Worm (Caenorhabditis elegans): ENCODE data around the gene C24H12.8.

Gene C24H12.8

ce11 chrII:410832-411231 lies 12.2 kb downstream of the C24H12.8 start, which contains the start of the genes dnsn-1 and C24H12.4 (continued):
- no peak for TF ChIP-seq somi-1 (GFP tag; optimal IDR thresholded peaks at IDR 0.05)
- TF ChIP-seq F57C9.4 (tag; optimal IDR thresholded peaks at IDR 0.05) = no peak
- TF ChIP-seq atf-7 (tag; optimal IDR thresholded peaks at IDR 0.05) = peak; percentile 20
- TF ChIP-seq lin-26 (GFP tag; IDR thresholded peaks at IDR 0.05) = no peak
- TF ChIP-seq madf-6 (GFP tag; IDR thresholded peaks at IDR 0.05) = peak; percentile 83
- peak; percentile 63 for TF ChIP-seq repo-1 (tag; optimal IDR thresholded peaks at IDR 0.05)
- peak; percentile 58; the same call in 1 of the 2 replicates for TF ChIP-seq hmg-20 (GFP tag; IDR thresholded peaks at IDR 0.05)
- no peak for TF ChIP-seq cebp-2 (GFP tag; IDR thresholded peaks at IDR 0.05)
- TF ChIP-seq hlh-12 (tag; optimal IDR thresholded peaks at IDR 0.05) = no peak
- no peak for TF ChIP-seq fkh-3 (tag; optimal IDR thresholded peaks at IDR 0.05)
- TF ChIP-seq hrde-1 (tag; optimal IDR thresholded peaks at IDR 0.05; ENCODE audit: borderline replicate concordance) = no peak
- no peak for TF ChIP-seq F55B11.4 (tag; optimal IDR thresholded peaks at IDR 0.05; ENCODE audit: borderline replicate concordance, insufficient read depth)
- peak; percentile 34 for TF ChIP-seq nhr-80 (tag; optimal IDR thresholded peaks at IDR 0.05)
- TF ChIP-seq efl-1 (GFP tag; optimal IDR thresholded peaks at IDR 0.05) = peak; percentile 84
- TF ChIP-seq K11D2.4 (GFP tag; IDR thresholded peaks at IDR 0.05) = peak; percentile 81
- TF ChIP-seq nfya-1 (tag; optimal IDR thresholded peaks at IDR 0.05; ENCODE audit: borderline replicate concordance, insufficient read depth) = no peak
- peak; percentile 91 for TF ChIP-seq Y53G8AR.9 (GFP tag; conservative IDR thresholded peaks at IDR 0.05)
- TF ChIP-seq F33H1.4 (GFP tag; IDR thresholded peaks at IDR 0.05) = peak; percentile 68
- TF ChIP-seq egrh-3 (GFP tag; IDR thresholded peaks at IDR 0.05) = no peak
- TF ChIP-seq ceh-100 (GFP tag; IDR thresholded peaks at IDR 0.05) = peak; percentile 67
- peak; percentile 92 for TF ChIP-seq lin-40 (tag; optimal IDR thresholded peaks at IDR 0.05)
- TF ChIP-seq lir-1 (GFP tag; conservative IDR thresholded peaks at IDR 0.05) = peak; percentile 76; the same call in 1 of the 2 replicates
- peak; percentile 30 for TF ChIP-seq K12H6.12 (tag; optimal IDR thresholded peaks at IDR 0.05)
- TF ChIP-seq zfh-2 (GFP tag; conservative IDR thresholded peaks at IDR 0.05) = 0 out of 2 replicates have a peak, but pooled peaks have one; percentile 28
- no peak for TF ChIP-seq B0261.1 (tag; optimal IDR thresholded peaks at IDR 0.05)
- no peak for TF ChIP-seq Y79H2A.3 (GFP tag; conservative IDR thresholded peaks at IDR 0.05)
- TF ChIP-seq hmg-1.2 (GFP tag; IDR thresholded peaks at IDR 0.05) = peak; percentile 51; the same call in 1 of the 2 replicates
- TF ChIP-seq rcor-1 (GFP tag; IDR thresholded peaks at IDR 0.05) = peak; percentile 89
- peak; percentile 67 for TF ChIP-seq snpc-4 (GFP tag; optimal IDR thresholded peaks at IDR 0.05)
- TF ChIP-seq snpc-4 (tag; optimal IDR thresholded peaks at IDR 0.05) = peak; percentile 58 to 83 (median 69)
- peak; percentile 31 for TF ChIP-seq athp-1 (tag; optimal IDR thresholded peaks at IDR 0.05)
- no peak for TF ChIP-seq ceh-58 (GFP tag; IDR thresholded peaks at IDR 0.05)
- no peak for TF ChIP-seq rec-8 (tag; optimal IDR thresholded peaks at IDR 0.05)
- TF ChIP-seq nhr-179 (tag; optimal IDR thresholded peaks at IDR 0.05) = no peak
- TF ChIP-seq aptf-2 (GFP tag; conservative IDR thresholded peaks at IDR 0.05) = no peak
- TF ChIP-seq madf-8 (GFP tag; conservative IDR thresholded peaks at IDR 0.05) = 0 out of 2 replicates have a peak, but pooled peaks have one; percentile 10
- peak; percentile 72 for TF ChIP-seq D2030.7 (GFP tag; IDR thresholded peaks at IDR 0.05)
- peak; percentile 66 for TF ChIP-seq tbp1 (GFP tag; optimal IDR thresholded peaks at IDR 0.05)
- TF ChIP-seq ztf-22 (GFP tag; optimal IDR thresholded peaks at IDR 0.05) = no peak
- TF ChIP-seq madf-3 (GFP tag; IDR thresholded peaks at IDR 0.05) = no peak
- no peak for TF ChIP-seq attf-6 (GFP tag; IDR thresholded peaks at IDR 0.05)
- TF ChIP-seq Y95B8A.8 (GFP tag; IDR thresholded peaks at IDR 0.05) = 0 out of 2 replicates have a peak, but pooled peaks have one; percentile 18
- TF ChIP-seq unc-130 (GFP tag; optimal IDR thresholded peaks at IDR 0.05) = no peak
- TF ChIP-seq hsf-1 (GFP tag; IDR thresholded peaks at IDR 0.05) = 0 out of 2 replicates have a peak, but pooled peaks have one; percentile 12
- no peak for TF ChIP-seq hlh-26 (GFP tag; conservative IDR thresholded peaks at IDR 0.05)
- no peak for TF ChIP-seq nhr-90 (tag; optimal IDR thresholded peaks at IDR 0.05)
- peak; percentile 87 for TF ChIP-seq pha-4 (tag; optimal IDR thresholded peaks at IDR 0.05)
- TF ChIP-seq ets-4 (GFP tag; optimal IDR thresholded peaks at IDR 0.05) = no peak
- peak; percentile 69 for TF ChIP-seq ekl-4 (GFP tag; IDR thresholded peaks at IDR 0.05)
